Fruit fly (Drosophila melanogaster) whole organism, embryonic: ENCODE results near the gene CCAP-R.

Experiments used
- Abd-B ChIP-seq: fragments of 200-800 bp; sonication (Bioruptor generic); optimal IDR thresholded peaks from 2 replicates; lab custom pipeline; 2018; ENCODE audit warnings: missing biosample characterization, mild to moderate bottlenecking, missing genetic modification characterization, moderate library complexity
- CG10366 ChIP-seq: fragments of 200-800 bp; sonication (Bioruptor generic); IDR thresholded peaks from 2 replicates; pipeline ENCODE4 v1.3.6; 2022; ENCODE audit warnings: missing biosample characterization, missing genetic modification characterization
- CG13287 ChIP-seq: fragments of 200-800 bp; sonication (Bioruptor generic); IDR thresholded peaks from 2 replicates; pipeline ENCODE4 v1.3.6; 2022; ENCODE audit warnings: missing biosample characterization, missing genetic modification characterization; ENCODE audit not compliant: partially characterized antibody
- CG13775 ChIP-seq: fragments of 200-800 bp; sonication (Bioruptor generic); optimal IDR thresholded peaks from 3 replicates; lab custom pipeline; 2017; ENCODE audit warnings: missing biosample characterization, mild to moderate bottlenecking, missing genetic modification characterization
- CG13894 ChIP-seq: fragments of 200-800 bp; sonication (Bioruptor generic); optimal IDR thresholded peaks from 3 replicates; lab custom pipeline; 2018; ENCODE audit warnings: missing biosample characterization, mild to moderate bottlenecking, missing genetic modification characterization, moderate library complexity
- CG15073 ChIP-seq: fragments of 200-800 bp; sonication (Bioruptor generic); optimal IDR thresholded peaks from 2 replicates; lab custom pipeline; 2016; ENCODE audit warnings: missing biosample characterization, missing genetic modification characterization
- CG15269 ChIP-seq: fragments of 200-800 bp; sonication (Bioruptor generic); optimal IDR thresholded peaks from 2 replicates; lab custom pipeline; 2018; ENCODE audit warnings: missing biosample characterization, mild to moderate bottlenecking, missing genetic modification characterization, moderate library complexity
- CG15514 ChIP-seq: fragments of 200-800 bp; sonication (Bioruptor generic); optimal IDR thresholded peaks from 3 replicates; lab custom pipeline; 2017; ENCODE audit warnings: missing biosample characterization, missing genetic modification characterization, mild to moderate bottlenecking, moderate library complexity, missing genetic modification reagents
- CG16813 ChIP-seq: fragments of 200-800 bp; sonication (Bioruptor generic); IDR thresholded peaks from 3 replicates; pipeline ENCODE4 v1.3.6; 2022; ENCODE audit warnings: missing biosample characterization, missing genetic modification characterization; ENCODE audit not compliant: partially characterized antibody
- CG17359 ChIP-seq: fragments of 200-800 bp; sonication (Bioruptor generic); optimal IDR thresholded peaks from 3 replicates; lab custom pipeline; 2018; ENCODE audit warnings: missing biosample characterization, mild to moderate bottlenecking, missing genetic modification characterization, moderate library complexity
- CG17385 ChIP-seq: fragments of 200-800 bp; sonication (Bioruptor generic); optimal IDR thresholded peaks from 3 replicates; lab custom pipeline; 2018; ENCODE audit warnings: missing biosample characterization, mild to moderate bottlenecking, missing genetic modification characterization
- CG17829 ChIP-seq: fragments of 200-800 bp; optimal IDR thresholded peaks from 2 replicates; lab custom pipeline; 2019; ENCODE audit warnings: missing biosample characterization, mild to moderate bottlenecking, missing genetic modification characterization, moderate library complexity
- CG18599 ChIP-seq: fragments of 200-800 bp; sonication (Bioruptor generic); optimal IDR thresholded peaks from 3 replicates; lab custom pipeline; 2017; ENCODE audit warnings: missing biosample characterization, missing genetic modification characterization, mild to moderate bottlenecking, moderate library complexity, missing genetic modification reagents
- CG8924 ChIP-seq: fragments of 200-800 bp; optimal IDR thresholded peaks from 3 replicates; lab custom pipeline; 2019; ENCODE audit warnings: missing biosample characterization, mild to moderate bottlenecking, missing genetic modification characterization, moderate library complexity
- CG9727 ChIP-seq: fragments of 200-800 bp; sonication (Bioruptor generic); optimal IDR thresholded peaks from 3 replicates; lab custom pipeline; 2017; ENCODE audit warnings: missing biosample characterization, mild to moderate bottlenecking, missing genetic modification characterization
- CG9797 ChIP-seq: fragments of 200-800 bp; sonication (Bioruptor generic); optimal IDR thresholded peaks from 3 replicates; lab custom pipeline; 2018; ENCODE audit warnings: missing biosample characterization, mild to moderate bottlenecking, missing genetic modification characterization
- CG9932 ChIP-seq: fragments of 200-800 bp; sonication (Bioruptor generic); IDR thresholded peaks from 2 replicates; pipeline ENCODE4 v1.3.6; 2022; ENCODE audit warnings: missing biosample characterization, missing genetic modification characterization
- Camta ChIP-seq: fragments of 200-800 bp; sonication (Bioruptor generic); optimal IDR thresholded peaks from 2 replicates; lab custom pipeline; 2016; ENCODE audit warnings: missing biosample characterization, missing genetic modification characterization
- Dip2 ChIP-seq: fragments of 200-800 bp; sonication (Bioruptor generic); IDR thresholded peaks from 2 replicates; pipeline ENCODE4 v1.3.6; 2022; ENCODE audit warnings: missing biosample characterization, missing genetic modification characterization
- Dip3 ChIP-seq: fragments of 200-800 bp; sonication (Bioruptor generic); optimal IDR thresholded peaks from 3 replicates; lab custom pipeline; 2016; ENCODE audit warnings: missing biosample characterization, missing genetic modification characterization
- Dp ChIP-seq: fragments of 200-800 bp; sonication (Bioruptor generic); optimal IDR thresholded peaks from 2 replicates; lab custom pipeline; 2018; ENCODE audit warnings: missing biosample characterization, mild to moderate bottlenecking, missing genetic modification characterization, moderate library complexity
- Hr39 ChIP-seq: fragments of >200 bp; optimal IDR thresholded peaks from 2 replicates; lab custom pipeline; 2017
- Opbp ChIP-seq: fragments of 200-800 bp; sonication (Bioruptor generic); IDR thresholded peaks from 3 replicates; pipeline ENCODE4 v1.3.6; 2022; ENCODE audit warnings: missing biosample characterization, missing genetic modification characterization; ENCODE audit not compliant: partially characterized antibody
- Scr ChIP-seq: fragments of 200-800 bp; sonication (Bioruptor generic); IDR thresholded peaks from 2 replicates; pipeline ENCODE4 v1.3.6; 2022; ENCODE audit warnings: missing biosample characterization, missing genetic modification characterization; ENCODE audit not compliant: partially characterized antibody
- Sox102F ChIP-seq: fragments of 200-800 bp; sonication (Bioruptor generic); optimal IDR thresholded peaks from 2 replicates; lab custom pipeline; 2018; ENCODE audit warnings: missing biosample characterization, mild to moderate bottlenecking, missing genetic modification characterization, moderate library complexity
- Taf1 ChIP-seq: fragments of 200-800 bp; sonication (Bioruptor generic); IDR thresholded peaks from 2 replicates; pipeline ENCODE4 v1.3.6; 2022; ENCODE audit warnings: missing biosample characterization, missing genetic modification characterization
- Xrp1 ChIP-seq: fragments of 200-800 bp; sonication (Bioruptor generic); IDR thresholded peaks from 2 replicates; pipeline ENCODE4 v1.3.6; 2022; ENCODE audit warnings: missing biosample characterization, missing genetic modification characterization
- abd-A ChIP-seq: fragments of 200-800 bp; sonication (Bioruptor generic); optimal IDR thresholded peaks from 3 replicates; lab custom pipeline; 2019; ENCODE audit warnings: missing biosample characterization, mild to moderate bottlenecking, missing genetic modification characterization, moderate library complexity
- bbx ChIP-seq: fragments of 200-800 bp; sonication (Bioruptor generic); IDR thresholded peaks from 2 replicates; pipeline ENCODE4 v1.3.6; 2022; ENCODE audit warnings: missing biosample characterization, missing genetic modification characterization; ENCODE audit not compliant: partially characterized antibody
- danr ChIP-seq: fragments of 200-800 bp; sonication (Bioruptor generic); IDR thresholded peaks from 2 replicates; pipeline ENCODE4 v1.3.6; 2022; ENCODE audit warnings: missing biosample characterization, missing genetic modification characterization
- dpn ChIP-seq, 2 experiments: fragments of 200-800 bp; sonication (Bioruptor generic); optimal IDR thresholded peaks; 3 replicates each; lab custom pipeline; 2016; ENCODE audit warnings: missing biosample characterization in 2 of 2, missing genetic modification characterization in 2 of 2
- ewg ChIP-seq: fragments of 200-800 bp; sonication (Bioruptor generic); optimal IDR thresholded peaks from 3 replicates; lab custom pipeline; 2017; ENCODE audit warnings: mild to moderate bottlenecking, missing biosample characterization, missing genetic modification reagents, missing genetic modification characterization
- fd3F ChIP-seq: fragments of 200-800 bp; sonication (Bioruptor generic); optimal IDR thresholded peaks from 2 replicates; lab custom pipeline; 2018; ENCODE audit warnings: missing biosample characterization, mild to moderate bottlenecking, missing genetic modification characterization, moderate library complexity
- knrl ChIP-seq: fragments of 200-800 bp; sonication (Bioruptor generic); IDR thresholded peaks from 3 replicates; pipeline ENCODE4 v1.3.6; 2022; ENCODE audit warnings: missing biosample characterization, missing genetic modification characterization; ENCODE audit not compliant: partially characterized antibody
- lov ChIP-seq, 2 experiments: fragments of 200-800 bp in 1 of 2; fragments of >200 bp in 1 of 2; sonication (Bioruptor generic) in 1 of 2; IDR thresholded peaks in 1 of 2; optimal IDR thresholded peaks in 1 of 2; 2 replicates in 1 of 2; 3 replicates in 1 of 2; pipeline versions ENCODE4 v1.3.6 to Lab custom; 2017 to 2022; ENCODE audit warnings: missing biosample characterization in 1 of 2, missing genetic modification characterization in 1 of 2
- pho ChIP-seq: fragments of 200-800 bp; sonication (Bioruptor generic); optimal IDR thresholded peaks from 2 replicates; lab custom pipeline; 2016; ENCODE audit warnings: missing biosample characterization, missing genetic modification characterization
- pita ChIP-seq: fragments of 200-800 bp; sonication (Bioruptor generic); optimal IDR thresholded peaks from 2 replicates; lab custom pipeline; 2017; ENCODE audit warnings: missing biosample characterization, mild to moderate bottlenecking, missing genetic modification characterization
- prd ChIP-seq, 3 experiments: fragments of >200 bp in 2 of 3; fragments of 200-800 bp in 1 of 3; sonication (Bioruptor generic) in 1 of 3; optimal IDR thresholded peaks in 2 of 3; IDR thresholded peaks in 1 of 3; 2 replicates in 2 of 3; 3 replicates in 1 of 3; pipeline versions ENCODE4 v1.3.6 to Lab custom; 2017 to 2022; ENCODE audit warnings: missing biosample characterization in 1 of 3, missing genetic modification characterization in 1 of 3
- ranshi ChIP-seq: fragments of 200-800 bp; sonication (Bioruptor generic); IDR thresholded peaks from 2 replicates; pipeline ENCODE4 v1.3.6; 2022; ENCODE audit warnings: missing biosample characterization, missing genetic modification characterization
- schlank ChIP-seq: fragments of 200-800 bp; sonication (Bioruptor generic); optimal IDR thresholded peaks from 2 replicates; lab custom pipeline; 2018; ENCODE audit warnings: missing biosample characterization, mild to moderate bottlenecking, missing genetic modification characterization
- so ChIP-seq: fragments of 200-800 bp; sonication (Bioruptor generic); IDR thresholded peaks from 3 replicates; pipeline ENCODE4 v1.3.6; 2022; ENCODE audit warnings: missing biosample characterization, missing genetic modification characterization
- tna ChIP-seq: fragments of 200-800 bp; sonication (Bioruptor generic); IDR thresholded peaks from 2 replicates; pipeline ENCODE4 v1.3.6; 2022; ENCODE audit warnings: missing biosample characterization, missing genetic modification characterization; ENCODE audit not compliant: partially characterized antibody
- twi ChIP-seq: fragments of 200-800 bp; optimal IDR thresholded peaks from 2 replicates; lab custom pipeline; 2019; ENCODE audit warnings: missing biosample characterization, mild to moderate bottlenecking, missing genetic modification characterization, moderate library complexity
- vvl ChIP-seq: fragments of 200-800 bp; sonication (Bioruptor generic); IDR thresholded peaks from 2 replicates; pipeline ENCODE4 v1.3.6; 2022; ENCODE audit warnings: missing biosample characterization, missing genetic modification characterization

CCAP-R gene

dm6 chr3R:25982734-25983133 is 26.7 kb upstream of the CCAP-R start, which contains the start of gene Nf1 (continued):
- TF ChIP-seq bbx (GFP tag; lab: Robert Waterston, UW) (peak; percentile 90), CG13775 (no peak), CG8924 (tag; lab: Kevin White, UChicago) (peak; percentile 7), CG13287 (GFP tag; lab: Robert Waterston, UW) (peak; percentile 90), pita (GFP tag; lab: Kevin White, UChicago) (no peak), CG9797 (GFP tag; lab: Kevin White, UChicago) (peak; percentile 50), CG17359 (no peak), CG15073 (GFP tag; lab: Kevin White, UChicago) (no peak), vvl (peak; percentile 90), Xrp1 (GFP tag; lab: Robert Waterston, UW) (no peak), Dp (GFP tag; lab: Kevin White, UChicago) (peak; percentile 95), knrl (peak; percentile 85), CG16813 (GFP tag; lab: Robert Waterston, UW) (peak; percentile 83), Camta (no peak), danr (GFP tag; lab: Robert Waterston, UW) (no peak), CG15514 (GFP tag; lab: Kevin White, UChicago) (peak; percentile 80), tna (GFP tag; lab: Robert Waterston, UW) (peak; percentile 48; the same call in 1 of the 2 replicates), lov (optimal IDR thresholded peaks at IDR 0.05; lab: Kevin White, UChicago) (no peak), lov (GFP tag; IDR thresholded peaks at IDR 0.05; lab: Robert Waterston, UW) (no peak), Abd-B (GFP tag; lab: Kevin White, UChicago) (peak; percentile 3), Scr (GFP tag; lab: Robert Waterston, UW) (peak; percentile 85)
- TF ChIP-seq, all 482 proteins: peak for 70

DNA sequence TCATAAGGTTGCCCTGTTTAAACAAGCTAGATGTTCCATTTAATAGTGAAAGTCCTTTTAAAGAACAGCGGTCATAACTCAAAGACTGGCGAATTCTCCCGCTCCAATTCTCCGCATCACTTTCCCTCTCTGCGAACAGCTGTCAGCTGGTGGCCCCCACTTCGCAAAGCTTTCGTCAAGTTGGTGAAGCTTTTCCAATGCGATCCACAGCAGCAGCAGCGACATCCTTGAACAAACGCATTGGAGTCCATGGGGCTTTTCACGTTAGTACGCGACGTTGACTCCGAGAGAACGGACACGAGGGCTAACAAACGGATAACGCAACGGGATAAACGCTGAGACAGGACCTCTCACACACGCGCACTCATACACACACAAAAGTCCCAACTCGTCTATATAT is 13.7 kb upstream of the CCAP-R start, which contains the start of gene fid:
Gene fid, plus strand, starts transcription at position 301 of the 400 bp plus-strand sequence.
- TF ChIP-seq CG18599 (GFP tag; lab: Kevin White, UChicago) (peak; percentile 0), Scr (GFP tag; lab: Robert Waterston, UW) (no peak), Dip3 (GFP tag; lab: Kevin White, UChicago) (no peak), danr (GFP tag; lab: Robert Waterston, UW) (no peak), CG17829 (tag; lab: Kevin White, UChicago) (no peak)

DNA sequence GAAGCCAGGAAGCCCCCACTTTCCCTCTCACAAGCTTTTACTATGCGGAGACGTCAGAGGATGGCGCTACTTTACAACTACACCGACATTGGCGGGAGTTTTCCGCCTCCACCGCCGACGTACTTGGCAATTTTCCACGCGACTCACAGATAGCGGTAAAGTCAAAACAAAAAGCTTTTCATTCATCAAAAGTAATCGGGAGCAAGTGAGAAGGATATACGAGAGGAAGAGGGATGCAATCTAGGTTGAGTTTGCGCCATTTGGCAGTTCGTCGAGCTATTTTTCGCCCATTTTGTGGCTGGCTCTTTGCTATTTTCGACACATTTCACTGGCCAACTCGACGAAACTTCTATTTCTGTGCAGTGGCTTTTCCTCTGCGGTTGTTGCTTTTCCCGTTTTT is 12.8 kb upstream of the CCAP-R start:
- TF ChIP-seq Dip2: peak; percentile 20; the same call in 1 of the 2 replicates
- TF ChIP-seq CG9932 (GFP tag; lab: Robert Waterston, UW): 0 out of 2 replicates have a peak, but pooled peaks have one; percentile 2
- TF ChIP-seq CG13894 (tag; lab: Kevin White, UChicago): peak; percentile 22
- TF ChIP-seq abd-A (tag; lab: Kevin White, UChicago): peak; percentile 79
- peak; percentile 76 for TF ChIP-seq ewg (GFP tag; lab: Kevin White, UChicago)
- TF ChIP-seq schlank: no peak
- TF ChIP-seq, all 482 proteins: peak for 5

dm6 chr3R:25968486-25968885 is 12.4 kb upstream of the CCAP-R start:
- TF ChIP-seq prd (optimal IDR thresholded peaks at IDR 0.05; lab: Kevin White, UChicago) (no peak), prd (GFP tag; IDR thresholded peaks at IDR 0.05; lab: Robert Waterston, UW) (peak; percentile 43; the same call in 2 of the 3 replicates), CG15269 (tag; lab: Kevin White, UChicago) (peak; percentile 45), Hr39 (lab: Kevin White, UChicago) (no peak), dpn (GFP tag; optimal IDR thresholded peaks at IDR 0.05; lab: Kevin White, UChicago) (peak in 1 of 2 experiments; percentile 7), pho (GFP tag; lab: Kevin White, UChicago) (peak; percentile 33), pita (GFP tag; lab: Kevin White, UChicago) (no peak), CG9727 (GFP tag; lab: Kevin White, UChicago) (peak; percentile 40), Taf1 (GFP tag; lab: Robert Waterston, UW) (peak; percentile 53), twi (no peak), CG17385 (GFP tag; lab: Kevin White, UChicago) (no peak), so (GFP tag; lab: Robert Waterston, UW) (no peak; the same call in 2 of the 3 replicates), Sox102F (peak; percentile 35), ranshi (GFP tag; lab: Robert Waterston, UW) (peak; percentile 35; the same call in 1 of the 2 replicates), Opbp (no peak), CG10366 (no peak; the same call in 1 of the 2 replicates), fd3F (GFP tag; lab: Kevin White, UChicago) (no peak)
